Fruit fly (Drosophila melanogaster) whole organism, embryonic: ENCODE data around the gene CG1986.

Source experiments
- ATbp ChIP-seq: fragments of 200-800 bp; sonication (Bioruptor generic); optimal IDR thresholded peaks from 2 replicates; lab custom pipeline; 2017; ENCODE audit warnings: missing biosample characterization, mild to moderate bottlenecking, missing genetic modification characterization, missing genetic modification reagents
- CG10274 ChIP-seq: fragments of 200-800 bp; sonication (Bioruptor generic); optimal IDR thresholded peaks from 3 replicates; lab custom pipeline; 2017; ENCODE audit warnings: missing biosample characterization, mild to moderate bottlenecking, missing genetic modification characterization
- CG10431 ChIP-seq: fragments of 200-800 bp; sonication (Bioruptor generic); optimal IDR thresholded peaks from 3 replicates; lab custom pipeline; 2018; ENCODE audit warnings: missing biosample characterization, mild to moderate bottlenecking, missing genetic modification characterization
- CG10959 ChIP-seq: fragments of 200-800 bp; sonication (Bioruptor generic); IDR thresholded peaks from 2 replicates; pipeline ENCODE4 v1.3.6; 2022; ENCODE audit warnings: missing biosample characterization, missing genetic modification characterization
- CG10979 ChIP-seq: fragments of 200-800 bp; sonication (Bioruptor generic); optimal IDR thresholded peaks from 2 replicates; lab custom pipeline; 2018; ENCODE audit warnings: missing biosample characterization, mild to moderate bottlenecking, missing genetic modification characterization, moderate library complexity
- CG11093 ChIP-seq: fragments of 200-800 bp; sonication (Bioruptor generic); IDR thresholded peaks from 3 replicates; pipeline ENCODE4 v1.3.6; 2022; ENCODE audit warnings: missing biosample characterization, missing genetic modification characterization
- CG11504 ChIP-seq: fragments of 200-800 bp; sonication (Bioruptor generic); optimal IDR thresholded peaks from 3 replicates; lab custom pipeline; 2019; ENCODE audit warnings: missing biosample characterization, mild to moderate bottlenecking, missing genetic modification characterization, moderate library complexity
- CG11696 ChIP-seq: fragments of 200-800 bp; sonication (Bioruptor generic); IDR thresholded peaks from 2 replicates; pipeline ENCODE4 v1.3.6; 2022; ENCODE audit warnings: missing biosample characterization, missing genetic modification characterization
- CG13624 ChIP-seq: fragments of 200-800 bp; sonication (Bioruptor generic); optimal IDR thresholded peaks from 2 replicates; lab custom pipeline; 2016; ENCODE audit warnings: missing biosample characterization, missing genetic modification characterization
- CG13894 ChIP-seq: fragments of 200-800 bp; sonication (Bioruptor generic); optimal IDR thresholded peaks from 3 replicates; lab custom pipeline; 2018; ENCODE audit warnings: missing biosample characterization, mild to moderate bottlenecking, missing genetic modification characterization, moderate library complexity
- CG15479 ChIP-seq: fragments of 200-800 bp; sonication (Bioruptor generic); optimal IDR thresholded peaks from 3 replicates; lab custom pipeline; 2019; ENCODE audit warnings: missing biosample characterization, mild to moderate bottlenecking, missing genetic modification characterization, moderate library complexity
- CG16779 ChIP-seq: fragments of 200-800 bp; sonication (Bioruptor generic); IDR thresholded peaks from 2 replicates; pipeline ENCODE4 v1.3.6; 2022; ENCODE audit warnings: missing biosample characterization, missing genetic modification characterization
- CG16863 ChIP-seq: fragments of 200-800 bp; sonication (Bioruptor generic); optimal IDR thresholded peaks from 3 replicates; lab custom pipeline; 2016; ENCODE audit warnings: missing biosample characterization, missing genetic modification characterization
- CG18599 ChIP-seq: fragments of 200-800 bp; sonication (Bioruptor generic); optimal IDR thresholded peaks from 3 replicates; lab custom pipeline; 2017; ENCODE audit warnings: missing biosample characterization, missing genetic modification characterization, mild to moderate bottlenecking, moderate library complexity, missing genetic modification reagents
- CG34376 ChIP-seq: fragments of 200-800 bp; sonication (Bioruptor generic); optimal IDR thresholded peaks from 2 replicates; lab custom pipeline; 2018; ENCODE audit warnings: missing biosample characterization, mild to moderate bottlenecking, missing genetic modification characterization
- CG4617 ChIP-seq: fragments of 200-800 bp; sonication (Bioruptor generic); optimal IDR thresholded peaks from 3 replicates; lab custom pipeline; 2016; ENCODE audit warnings: missing biosample characterization, missing genetic modification characterization, borderline replicate concordance
- CG4730 ChIP-seq: fragments of 200-800 bp; sonication (Bioruptor generic); IDR thresholded peaks from 2 replicates; pipeline ENCODE4 v1.3.6; 2022; ENCODE audit warnings: missing biosample characterization, missing genetic modification characterization
- CG8765 ChIP-seq: fragments of 200-800 bp; sonication (Bioruptor generic); IDR thresholded peaks from 2 replicates; pipeline ENCODE4 v1.3.6; 2022; ENCODE audit warnings: missing biosample characterization, missing genetic modification characterization
- CG9727 ChIP-seq: fragments of 200-800 bp; sonication (Bioruptor generic); optimal IDR thresholded peaks from 3 replicates; lab custom pipeline; 2017; ENCODE audit warnings: missing biosample characterization, mild to moderate bottlenecking, missing genetic modification characterization
- CG9932 ChIP-seq: fragments of 200-800 bp; sonication (Bioruptor generic); IDR thresholded peaks from 2 replicates; pipeline ENCODE4 v1.3.6; 2022; ENCODE audit warnings: missing biosample characterization, missing genetic modification characterization
- CoRest ChIP-seq: fragments of 200-800 bp; sonication (Bioruptor generic); optimal IDR thresholded peaks from 3 replicates; lab custom pipeline; 2018; ENCODE audit warnings: missing biosample characterization, mild to moderate bottlenecking, missing genetic modification characterization, moderate library complexity
- Ets97D ChIP-seq: fragments of 200-800 bp; sonication (Bioruptor generic); optimal IDR thresholded peaks from 3 replicates; lab custom pipeline; 2016; ENCODE audit warnings: missing biosample characterization, missing genetic modification characterization
- HHEX ChIP-seq: fragments of 200-800 bp; sonication (Bioruptor generic); optimal IDR thresholded peaks from 3 replicates; lab custom pipeline; 2017; ENCODE audit warnings: missing biosample characterization, mild to moderate bottlenecking, missing genetic modification characterization, missing genetic modification reagents
- HmgD ChIP-seq: fragments of 200-800 bp; sonication (Bioruptor generic); optimal IDR thresholded peaks from 3 replicates; lab custom pipeline; 2016; ENCODE audit warnings: missing biosample characterization, missing genetic modification characterization
- HmgZ ChIP-seq: fragments of 200-800 bp; sonication (Bioruptor generic); optimal IDR thresholded peaks from 2 replicates; lab custom pipeline; 2018; ENCODE audit warnings: missing biosample characterization, mild to moderate bottlenecking, missing genetic modification characterization
- Med ChIP-seq: fragments of 200-800 bp; sonication (Bioruptor generic); peaks from one replicate; lab custom pipeline; 2016; ENCODE audit warnings: missing biosample characterization, missing genetic modification characterization, mild to moderate bottlenecking, inconsistent platforms, moderate library complexity
- Rx ChIP-seq: fragments of 200-800 bp; sonication (Bioruptor generic); IDR thresholded peaks from 2 replicates; pipeline ENCODE4 v1.3.6; 2022; ENCODE audit warnings: missing biosample characterization, missing genetic modification characterization
- Scr ChIP-seq: fragments of 200-800 bp; sonication (Bioruptor generic); IDR thresholded peaks from 2 replicates; pipeline ENCODE4 v1.3.6; 2022; ENCODE audit warnings: missing biosample characterization, missing genetic modification characterization; ENCODE audit not compliant: partially characterized antibody
- Sox102F ChIP-seq: fragments of 200-800 bp; sonication (Bioruptor generic); optimal IDR thresholded peaks from 2 replicates; lab custom pipeline; 2018; ENCODE audit warnings: missing biosample characterization, mild to moderate bottlenecking, missing genetic modification characterization, moderate library complexity
- Stat92E ChIP-seq, 3 experiments: fragments of >200 bp in 2 of 3; fragments of 200-800 bp in 1 of 3; sonication (Bioruptor generic) in 1 of 3; optimal IDR thresholded peaks; 2 replicates each; lab custom pipeline; 2017 to 2019; ENCODE audit warnings: missing biosample characterization in 3 of 3, missing genetic modification characterization in 3 of 3, mild to moderate bottlenecking in 1 of 3, moderate library complexity in 1 of 3
- Usf ChIP-seq: fragments of 200-800 bp; sonication (Bioruptor generic); optimal IDR thresholded peaks from 2 replicates; lab custom pipeline; 2017; ENCODE audit warnings: missing genotype, missing biosample characterization, missing genetic modification characterization
- ato ChIP-seq: fragments of 200-800 bp; sonication (Bioruptor generic); IDR thresholded peaks from 2 replicates; pipeline ENCODE4 v1.3.6; 2022; ENCODE audit warnings: missing biosample characterization, missing genetic modification characterization; ENCODE audit not compliant: partially characterized antibody
- bigmax ChIP-seq: fragments of 200-800 bp; sonication (Bioruptor generic); optimal IDR thresholded peaks from 2 replicates; lab custom pipeline; 2018; ENCODE audit warnings: missing biosample characterization, mild to moderate bottlenecking, missing genetic modification characterization
- cato ChIP-seq: fragments of 200-800 bp; sonication (Bioruptor generic); optimal IDR thresholded peaks from 2 replicates; lab custom pipeline; 2016; ENCODE audit warnings: missing biosample characterization, missing genetic modification characterization, borderline replicate concordance
- chif ChIP-seq, 2 experiments: fragments of 200-800 bp; sonication (Bioruptor generic); optimal IDR thresholded peaks; 3 replicates each; lab custom pipeline; 2016; ENCODE audit warnings: missing biosample characterization in 2 of 2, missing genetic modification characterization in 2 of 2
- chinmo ChIP-seq: fragments of 200-800 bp; sonication (Bioruptor generic); IDR thresholded peaks from 4 replicates; pipeline ENCODE4 v1.3.6; 2022; ENCODE audit warnings: missing biosample characterization, missing genetic modification characterization; ENCODE audit not compliant: partially characterized antibody
- dmrt99B ChIP-seq: fragments of 200-800 bp; sonication (Bioruptor generic); optimal IDR thresholded peaks from 2 replicates; lab custom pipeline; 2018; ENCODE audit warnings: missing biosample characterization, mild to moderate bottlenecking, missing genetic modification characterization, moderate library complexity
- ftz-f1 ChIP-seq: fragments of 200-800 bp; sonication (Bioruptor generic); optimal IDR thresholded peaks from 2 replicates; lab custom pipeline; 2016; ENCODE audit warnings: missing biosample characterization, missing genetic modification characterization
- ind ChIP-seq: fragments of 200-800 bp; sonication (Bioruptor generic); optimal IDR thresholded peaks from 3 replicates; lab custom pipeline; 2016; ENCODE audit warnings: missing biosample characterization, missing genetic modification characterization
- jumu ChIP-seq: fragments of 200-800 bp; sonication (Bioruptor generic); optimal IDR thresholded peaks from 3 replicates; lab custom pipeline; 2016; ENCODE audit warnings: missing biosample characterization, missing genetic modification characterization
- lola ChIP-seq, 3 experiments: fragments of >200 bp in 2 of 3; fragments of 200-800 bp in 1 of 3; sonication (Bioruptor generic) in 1 of 3; optimal IDR thresholded peaks; 2 replicates each; lab custom pipeline; 2017 to 2019; ENCODE audit warnings: missing biosample characterization in 3 of 3, missing genetic modification characterization in 3 of 3, mild to moderate bottlenecking in 1 of 3, moderate library complexity in 1 of 3
- mld ChIP-seq: fragments of 200-800 bp; sonication (Bioruptor generic); IDR thresholded peaks from 3 replicates; pipeline ENCODE4 v1.3.6; 2022; ENCODE audit warnings: missing biosample characterization, missing genetic modification characterization; ENCODE audit not compliant: partially characterized antibody
- nau ChIP-seq: fragments of 200-800 bp; sonication (Bioruptor generic); optimal IDR thresholded peaks from 3 replicates; lab custom pipeline; 2017; ENCODE audit warnings: missing biosample characterization, mild to moderate bottlenecking, missing genetic modification characterization, missing genetic modification reagents
- nerfin-1 ChIP-seq: fragments of 200-800 bp; sonication (Bioruptor generic); optimal IDR thresholded peaks from 3 replicates; lab custom pipeline; 2019; ENCODE audit warnings: missing biosample characterization, mild to moderate bottlenecking, missing genetic modification characterization, moderate library complexity
- ranshi ChIP-seq: fragments of 200-800 bp; sonication (Bioruptor generic); IDR thresholded peaks from 2 replicates; pipeline ENCODE4 v1.3.6; 2022; ENCODE audit warnings: missing biosample characterization, missing genetic modification characterization
- run ChIP-seq: fragments of 200-800 bp; sonication (Bioruptor generic); optimal IDR thresholded peaks from 3 replicates; lab custom pipeline; 2018; ENCODE audit warnings: missing biosample characterization, mild to moderate bottlenecking, missing genetic modification characterization
- salm ChIP-seq: fragments of 200-800 bp; sonication (Bioruptor generic); optimal IDR thresholded peaks from 2 replicates; lab custom pipeline; 2018; ENCODE audit warnings: missing biosample characterization, mild to moderate bottlenecking, missing genetic modification characterization
- ssp ChIP-seq: fragments of 200-800 bp; sonication (Bioruptor generic); IDR thresholded peaks from 2 replicates; pipeline ENCODE4 v1.3.6; 2022; ENCODE audit warnings: missing biosample characterization, missing genetic modification characterization
- tup ChIP-seq: fragments of 200-800 bp; sonication (Bioruptor generic); optimal IDR thresholded peaks from 2 replicates; lab custom pipeline; 2016; ENCODE audit warnings: missing biosample characterization, mild to moderate bottlenecking, missing genetic modification characterization, moderate library complexity
- usp ChIP-seq: fragments of >200 bp; optimal IDR thresholded peaks from 2 replicates; lab custom pipeline; 2017; ENCODE audit warnings: missing biosample characterization, missing genetic modification characterization

Gene CG1986

DNA sequence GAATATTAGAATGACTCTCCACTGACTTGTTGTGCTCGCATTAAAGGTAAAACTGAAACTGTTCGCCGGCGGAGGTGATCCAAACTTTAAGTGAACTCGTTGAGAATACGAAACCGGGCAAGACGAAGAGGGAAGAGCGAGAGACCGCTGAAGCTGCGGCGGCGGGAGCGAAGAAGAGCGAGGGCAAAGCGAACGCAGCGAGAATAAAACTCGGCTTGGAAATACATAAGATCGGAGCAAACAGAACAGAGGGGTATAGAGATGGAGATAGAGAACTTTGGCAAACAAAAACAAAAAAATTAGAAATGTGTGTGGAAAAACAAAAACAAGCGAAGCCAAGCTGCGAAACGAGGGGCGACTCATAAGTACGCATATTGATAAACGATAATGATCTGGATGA is 20.0 kb upstream of the CG1986 start, which contains the start of gene Idgf4 (continued):
- no peak for TF ChIP-seq Scr (GFP tag; lab: Robert Waterston, UW)
- no peak for TF ChIP-seq HmgD (GFP tag; lab: Kevin White, UChicago)
- peak; percentile 83 for TF ChIP-seq Med (GFP tag; lab: Kevin White, UChicago)
- TF ChIP-seq usp (GFP tag; lab: Kevin White, UChicago), result no peak
- TF ChIP-seq CG18599 (GFP tag; lab: Kevin White, UChicago), result no peak
- TF ChIP-seq chinmo, result 0 out of 4 replicates have a peak, but pooled peaks have one; percentile 40
- TF ChIP-seq CG34376 (GFP tag; lab: Kevin White, UChicago), result peak; percentile 8
- TF ChIP-seq chif (GFP tag; optimal IDR thresholded peaks at IDR 0.05; lab: Kevin White, UChicago), result peak in 1 of 2 experiments; percentile 4
- TF ChIP-seq salm (tag; lab: Kevin White, UChicago), result peak; percentile 7
- TF ChIP-seq Rx (GFP tag; lab: Robert Waterston, UW), result no peak
- TF ChIP-seq CG11504, result peak; percentile 2
- no peak for TF ChIP-seq ind
- TF ChIP-seq Sox102F (GFP tag; lab: Kevin White, UChicago), result peak; percentile 9
- no peak for TF ChIP-seq tup (GFP tag; lab: Kevin White, UChicago)
- TF ChIP-seq HHEX (GFP tag; lab: Kevin White, UChicago), result no peak
- TF ChIP-seq CoRest, result no peak
- TF ChIP-seq CG10959 (GFP tag; lab: Robert Waterston, UW), result no peak
- no peak for TF ChIP-seq CG10431 (GFP tag; lab: Kevin White, UChicago)
- TF ChIP-seq CG10274 (GFP tag; lab: Kevin White, UChicago), result no peak
- TF ChIP-seq CG8765, result no peak
- no peak for TF ChIP-seq cato
- TF ChIP-seq CG11696 (GFP tag; lab: Robert Waterston, UW), result no peak
- TF ChIP-seq ranshi (GFP tag; lab: Robert Waterston, UW), result no peak
- no peak for TF ChIP-seq ftz-f1 (GFP tag; lab: Kevin White, UChicago)
- TF ChIP-seq CG13894 (tag; lab: Kevin White, UChicago), result peak; percentile 22
- TF ChIP-seq nerfin-1 (tag; lab: Kevin White, UChicago), result no peak
- no peak for TF ChIP-seq HmgZ (tag; lab: Kevin White, UChicago)
- TF ChIP-seq bigmax (GFP tag; lab: Kevin White, UChicago), result no peak
- no peak for TF ChIP-seq Stat92E (GFP tag; optimal IDR thresholded peaks at IDR 0.05; lab: Kevin White, UChicago)
- TF ChIP-seq CG15479 (GFP tag; lab: Kevin White, UChicago), result no peak
- TF ChIP-seq ato (GFP tag; lab: Robert Waterston, UW), result no peak
- TF ChIP-seq CG4730 (GFP tag; lab: Robert Waterston, UW), result no peak
- TF ChIP-seq mld (GFP tag; lab: Robert Waterston, UW), result no peak
- TF ChIP-seq ssp (GFP tag; lab: Robert Waterston, UW), result no peak
- no peak for TF ChIP-seq CG16779 (GFP tag; lab: Robert Waterston, UW)
- TF ChIP-seq CG4617, result no peak
- TF ChIP-seq CG9932 (GFP tag; lab: Robert Waterston, UW), result peak; percentile 27
- TF ChIP-seq Ets97D (GFP tag; lab: Kevin White, UChicago), result no peak
- no peak for TF ChIP-seq Usf (GFP tag; lab: Kevin White, UChicago)
- peak; percentile 25 for TF ChIP-seq ATbp (GFP tag; lab: Kevin White, UChicago)
- TF ChIP-seq CG9727 (GFP tag; lab: Kevin White, UChicago), result no peak
- no peak for TF ChIP-seq run (tag; lab: Kevin White, UChicago)
- TF ChIP-seq CG10979 (tag; lab: Kevin White, UChicago), result no peak
- TF ChIP-seq nau, result no peak
- TF ChIP-seq CG11093 (GFP tag; lab: Robert Waterston, UW), result no peak
- TF ChIP-seq dmrt99B, result no peak
- TF ChIP-seq CG13624 (GFP tag; lab: Kevin White, UChicago), result no peak
- no peak for TF ChIP-seq lola (GFP tag; optimal IDR thresholded peaks at IDR 0.05; lab: Kevin White, UChicago)
- no peak for TF ChIP-seq jumu (GFP tag; lab: Kevin White, UChicago)
- TF ChIP-seq CG16863 (GFP tag; lab: Kevin White, UChicago), result no peak
